Fruit fly (Drosophila melanogaster) whole organism, embryonic: Measurements from ENCODE around the gene Csp.

Experiments used
- Adf1 ChIP-seq: fragments of 200-800 bp; sonication (Bioruptor generic); IDR thresholded peaks from 2 replicates; pipeline ENCODE4 v1.3.6; 2022; ENCODE audit warnings: missing biosample characterization, missing genetic modification characterization
- Atf3 ChIP-seq: fragments of 200-800 bp; sonication (Bioruptor generic); optimal IDR thresholded peaks from 3 replicates; lab custom pipeline; 2016; ENCODE audit warnings: missing biosample characterization, missing genetic modification characterization
- Atf6 ChIP-seq: fragments of 200-800 bp; sonication (Bioruptor generic); IDR thresholded peaks from 2 replicates; pipeline ENCODE4 v1.3.6; 2022; ENCODE audit warnings: missing biosample characterization, missing genetic modification characterization
- CG1024 ChIP-seq: fragments of 200-800 bp; sonication (Bioruptor generic); IDR thresholded peaks from 2 replicates; pipeline ENCODE4 v1.3.6; 2022; ENCODE audit warnings: missing biosample characterization, missing genetic modification characterization
- CG11247 ChIP-seq: fragments of 200-800 bp; sonication (Bioruptor generic); IDR thresholded peaks from 2 replicates; pipeline ENCODE4 v1.3.6; 2022; ENCODE audit warnings: missing biosample characterization, missing genetic modification characterization
- CG11696 ChIP-seq: fragments of 200-800 bp; sonication (Bioruptor generic); IDR thresholded peaks from 2 replicates; pipeline ENCODE4 v1.3.6; 2022; ENCODE audit warnings: missing biosample characterization, missing genetic modification characterization
- CG12104 ChIP-seq: fragments of 200-800 bp; sonication (Bioruptor generic); optimal IDR thresholded peaks from 3 replicates; lab custom pipeline; 2016; ENCODE audit warnings: missing biosample characterization, missing genetic modification characterization
- CG12659 ChIP-seq: fragments of 200-800 bp; sonication (Bioruptor generic); optimal IDR thresholded peaks from 3 replicates; lab custom pipeline; 2017; ENCODE audit warnings: mild to moderate bottlenecking, missing biosample characterization, missing genetic modification reagents, missing genetic modification characterization
- CG1603 ChIP-seq: fragments of 200-800 bp; sonication (Bioruptor generic); optimal IDR thresholded peaks from 2 replicates; lab custom pipeline; 2019; ENCODE audit warnings: missing biosample characterization, mild to moderate bottlenecking, missing genetic modification characterization, moderate library complexity
- CG17328 ChIP-seq: fragments of 200-800 bp; sonication (Bioruptor generic); IDR thresholded peaks from 2 replicates; pipeline ENCODE4 v1.3.6; 2022; ENCODE audit warnings: missing biosample characterization, missing genetic modification characterization
- CG3726 ChIP-seq: fragments of 200-800 bp; sonication (Bioruptor generic); IDR thresholded peaks from 3 replicates; pipeline ENCODE4, ENCODE4 v1.3.6; 2022; ENCODE audit warnings: missing biosample characterization, missing genetic modification characterization
- CG6272 ChIP-seq: fragments of 200-800 bp; sonication (Bioruptor generic); IDR thresholded peaks from 2 replicates; pipeline ENCODE4 v1.3.6; 2022; ENCODE audit warnings: missing biosample characterization, missing genetic modification characterization
- CG6689 ChIP-seq: fragments of 200-800 bp; sonication (Bioruptor generic); IDR thresholded peaks from 2 replicates; pipeline ENCODE4 v1.3.6; 2022; ENCODE audit warnings: missing biosample characterization, missing genetic modification characterization
- CG6813 ChIP-seq: fragments of 200-800 bp; sonication (Bioruptor generic); optimal IDR thresholded peaks from 2 replicates; lab custom pipeline; 2017; ENCODE audit warnings: missing biosample characterization, missing genetic modification characterization, mild to moderate bottlenecking, moderate library complexity, missing genetic modification reagents
- CG7786 ChIP-seq: fragments of 200-800 bp; sonication (Bioruptor generic); optimal IDR thresholded peaks from 2 replicates; lab custom pipeline; 2016; ENCODE audit warnings: missing biosample characterization, missing genetic modification characterization
- CG8290 ChIP-seq, 3 experiments: fragments of 200-800 bp; sonication (Bioruptor generic); optimal IDR thresholded peaks; 2 replicates each; lab custom pipeline; 2016 to 2019; ENCODE audit warnings: missing biosample characterization in 3 of 3, missing genetic modification characterization in 3 of 3, mild to moderate bottlenecking in 2 of 3, moderate library complexity in 1 of 3
- CG9215 ChIP-seq: fragments of 200-800 bp; sonication (Bioruptor generic); IDR thresholded peaks from 2 replicates; pipeline ENCODE4 v1.3.6; 2022; ENCODE audit warnings: missing biosample characterization, missing genetic modification characterization
- CG9797 ChIP-seq: fragments of 200-800 bp; sonication (Bioruptor generic); optimal IDR thresholded peaks from 3 replicates; lab custom pipeline; 2018; ENCODE audit warnings: missing biosample characterization, mild to moderate bottlenecking, missing genetic modification characterization
- Dip2 ChIP-seq: fragments of 200-800 bp; sonication (Bioruptor generic); IDR thresholded peaks from 2 replicates; pipeline ENCODE4 v1.3.6; 2022; ENCODE audit warnings: missing biosample characterization, missing genetic modification characterization
- Doc2 ChIP-seq: fragments of 200-800 bp; sonication (Bioruptor generic); IDR thresholded peaks from 2 replicates; pipeline ENCODE4 v1.3.6; 2022; ENCODE audit warnings: missing biosample characterization, missing genetic modification characterization
- Dp ChIP-seq: fragments of 200-800 bp; sonication (Bioruptor generic); optimal IDR thresholded peaks from 2 replicates; lab custom pipeline; 2018; ENCODE audit warnings: missing biosample characterization, mild to moderate bottlenecking, missing genetic modification characterization, moderate library complexity
- ERR ChIP-seq: fragments of 200-800 bp; sonication (Bioruptor generic); optimal IDR thresholded peaks from 2 replicates; lab custom pipeline; 2016; ENCODE audit warnings: missing biosample characterization, missing genetic modification characterization
- HLH3B ChIP-seq: fragments of 200-800 bp; sonication (Bioruptor generic); IDR thresholded peaks from 2 replicates; pipeline ENCODE4 v1.3.6; 2022; ENCODE audit warnings: missing biosample characterization, missing genetic modification characterization
- HLHmδ ChIP-seq: fragments of 200-800 bp; sonication (Bioruptor generic); optimal IDR thresholded peaks from 2 replicates; lab custom pipeline; 2018; ENCODE audit warnings: missing biosample characterization, mild to moderate bottlenecking, missing genetic modification characterization, moderate library complexity
- Lhr ChIP-seq: fragments of 200-800 bp; sonication (Bioruptor generic); optimal IDR thresholded peaks from 3 replicates; lab custom pipeline; 2017; ENCODE audit warnings: mild to moderate bottlenecking, missing biosample characterization, missing genetic modification reagents, missing genetic modification characterization
- Lim3 ChIP-seq: fragments of 200-800 bp; sonication (Bioruptor generic); IDR thresholded peaks from 2 replicates; pipeline ENCODE4 v1.3.6; 2022; ENCODE audit warnings: missing biosample characterization, missing genetic modification characterization
- Meics ChIP-seq: fragments of 200-800 bp; sonication (Bioruptor generic); optimal IDR thresholded peaks from 2 replicates; lab custom pipeline; 2017; ENCODE audit warnings: missing biosample characterization, mild to moderate bottlenecking, missing genetic modification characterization
- Nf-YB ChIP-seq: fragments of 200-800 bp; sonication (Bioruptor generic); optimal IDR thresholded peaks from 3 replicates; lab custom pipeline; 2019; ENCODE audit warnings: missing biosample characterization, mild to moderate bottlenecking, missing genetic modification characterization, moderate library complexity
- NfI ChIP-seq: fragments of 200-800 bp; sonication (Bioruptor generic); optimal IDR thresholded peaks from 3 replicates; lab custom pipeline; 2018; ENCODE audit warnings: missing biosample characterization, mild to moderate bottlenecking, missing genetic modification characterization, moderate library complexity
- Oli ChIP-seq: fragments of 200-800 bp; sonication (Bioruptor generic); optimal IDR thresholded peaks from 2 replicates; lab custom pipeline; 2018; ENCODE audit warnings: missing biosample characterization, mild to moderate bottlenecking, missing genetic modification characterization, moderate library complexity
- Six4 ChIP-seq: fragments of 200-800 bp; sonication (Bioruptor generic); optimal IDR thresholded peaks from 2 replicates; lab custom pipeline; 2016; ENCODE audit warnings: missing biosample characterization, missing genetic modification characterization
- Sox100B ChIP-seq: fragments of 200-800 bp; sonication (Bioruptor generic); optimal IDR thresholded peaks from 3 replicates; lab custom pipeline; 2018; ENCODE audit warnings: missing biosample characterization, mild to moderate bottlenecking, missing genetic modification characterization
- Sry-δ ChIP-seq: fragments of 200-800 bp; sonication (Bioruptor generic); optimal IDR thresholded peaks from 2 replicates; lab custom pipeline; 2016; ENCODE audit warnings: missing biosample characterization, missing genetic modification characterization
- Stat92E ChIP-seq, 3 experiments: fragments of >200 bp in 2 of 3; fragments of 200-800 bp in 1 of 3; sonication (Bioruptor generic) in 1 of 3; optimal IDR thresholded peaks; 2 replicates each; lab custom pipeline; 2017 to 2019; ENCODE audit warnings: missing biosample characterization in 3 of 3, missing genetic modification characterization in 3 of 3, mild to moderate bottlenecking in 1 of 3, moderate library complexity in 1 of 3
- Xrp1 ChIP-seq: fragments of 200-800 bp; sonication (Bioruptor generic); IDR thresholded peaks from 2 replicates; pipeline ENCODE4 v1.3.6; 2022; ENCODE audit warnings: missing biosample characterization, missing genetic modification characterization
- bsh ChIP-seq, 2 experiments: fragments of 200-800 bp; sonication (Bioruptor generic); optimal IDR thresholded peaks; 2 replicates each; lab custom pipeline; 2017 to 2018; ENCODE audit warnings: mild to moderate bottlenecking in 2 of 2, missing biosample characterization in 2 of 2, missing genetic modification characterization in 2 of 2, moderate library complexity in 1 of 2
- chif ChIP-seq, 2 experiments: fragments of 200-800 bp; sonication (Bioruptor generic); optimal IDR thresholded peaks; 3 replicates each; lab custom pipeline; 2016; ENCODE audit warnings: missing biosample characterization in 2 of 2, missing genetic modification characterization in 2 of 2
- cwo ChIP-seq: fragments of 200-800 bp; sonication (Bioruptor generic); optimal IDR thresholded peaks from 3 replicates; lab custom pipeline; 2017; ENCODE audit warnings: missing biosample characterization, missing genetic modification characterization, mild to moderate bottlenecking, moderate library complexity, missing genetic modification reagents
- dan ChIP-seq: fragments of 200-800 bp; sonication (Bioruptor generic); IDR thresholded peaks from 2 replicates; pipeline ENCODE4 v1.3.6; 2022; ENCODE audit warnings: missing biosample characterization, missing genetic modification characterization
- dysf ChIP-seq: fragments of 200-800 bp; sonication (Bioruptor generic); IDR thresholded peaks from 3 replicates; pipeline ENCODE4 v1.3.6; 2022; ENCODE audit warnings: missing biosample characterization, missing genetic modification characterization
- exex ChIP-seq: fragments of 200-800 bp; sonication (Bioruptor generic); optimal IDR thresholded peaks from 4 replicates; lab custom pipeline; 2018; ENCODE audit warnings: missing biosample characterization, mild to moderate bottlenecking, missing genetic modification characterization, moderate library complexity
- ken ChIP-seq: fragments of 200-800 bp; sonication (Bioruptor generic); IDR thresholded peaks from 3 replicates; pipeline ENCODE4 v1.3.6; 2022; ENCODE audit warnings: missing biosample characterization, missing genetic modification characterization
- pan ChIP-seq, 4 experiments: fragments of >200 bp in 3 of 4; fragments of 200-800 bp in 1 of 4; sonication (Bioruptor generic) in 1 of 4; optimal IDR thresholded peaks in 3 of 4; IDR thresholded peaks in 1 of 4; 2 replicates each; pipeline versions ENCODE4 v1.3.6 to Lab custom; 2017 to 2022; ENCODE audit warnings: missing biosample characterization in 2 of 4, missing genetic modification characterization in 2 of 4, mixed read lengths in 1 of 4
- pb ChIP-seq: fragments of 200-800 bp; sonication (Bioruptor generic); optimal IDR thresholded peaks from 3 replicates; lab custom pipeline; 2016; ENCODE audit warnings: missing biosample characterization, missing genetic modification characterization
- pnt ChIP-seq: fragments of 200-800 bp; sonication (Bioruptor generic); optimal IDR thresholded peaks from 3 replicates; lab custom pipeline; 2016; ENCODE audit warnings: missing biosample characterization, missing genetic modification characterization
- psq ChIP-seq: fragments of 200-800 bp; sonication (Bioruptor generic); optimal IDR thresholded peaks from 2 replicates; lab custom pipeline; 2017; ENCODE audit warnings: missing biosample characterization, missing genetic modification characterization
- schlank ChIP-seq: fragments of 200-800 bp; sonication (Bioruptor generic); optimal IDR thresholded peaks from 2 replicates; lab custom pipeline; 2018; ENCODE audit warnings: missing biosample characterization, mild to moderate bottlenecking, missing genetic modification characterization
- slbo ChIP-seq: fragments of 200-800 bp; sonication (Bioruptor generic); IDR thresholded peaks from 2 replicates; pipeline ENCODE4 v1.3.6; 2022; ENCODE audit warnings: missing biosample characterization, missing genetic modification characterization
- zfh1 ChIP-seq: fragments of 200-800 bp; sonication (Bioruptor generic); IDR thresholded peaks from 3 replicates; pipeline ENCODE4 v1.3.6; 2022; ENCODE audit warnings: missing biosample characterization, missing genetic modification characterization
- zfh2 ChIP-seq: fragments of 200-800 bp; sonication (Bioruptor generic); optimal IDR thresholded peaks from 2 replicates; lab custom pipeline; 2016; ENCODE audit warnings: missing biosample characterization, missing genetic modification characterization

The Csp gene

dm6 chr3L:22262797-22263423 lies 4.3 kb upstream of the Csp start, which contains the start of the genes Rich and Ddx1 (continued):
- TF ChIP-seq Sry-δ (GFP tag; lab: Kevin White, UChicago) (peak; percentile 22), CG6813 (no peak), HLH3B (GFP tag; lab: Robert Waterston, UW) (no peak), Meics (GFP tag; lab: Kevin White, UChicago) (peak; percentile 55), Dip2 (GFP tag; lab: Robert Waterston, UW) (no peak), CG6689 (no peak), CG3726 (GFP tag; lab: Robert Waterston, UW) (no peak), dan (GFP tag; lab: Robert Waterston, UW) (no peak), Xrp1 (GFP tag; lab: Robert Waterston, UW) (peak; percentile 38; the same call in 1 of the 2 replicates), cwo (peak; percentile 15), chif (GFP tag; optimal IDR thresholded peaks at IDR 0.05; lab: Kevin White, UChicago) (peak in 1 of 2 experiments; percentile 36), Lim3 (GFP tag; lab: Robert Waterston, UW) (no peak), CG12104 (peak; percentile 44), exex (tag; lab: Kevin White, UChicago) (no peak), Sox100B (GFP tag; lab: Kevin White, UChicago) (no peak), Nf-YB (GFP tag; lab: Kevin White, UChicago) (peak; percentile 35), Six4 (GFP tag; lab: Kevin White, UChicago) (no peak), bsh (GFP tag; optimal IDR thresholded peaks at IDR 0.05; lab: Kevin White, UChicago) (peak in 1 of 2 experiments; percentile 39), CG9797 (GFP tag; lab: Kevin White, UChicago) (peak; percentile 27), Dp (GFP tag; lab: Kevin White, UChicago) (peak; percentile 18), pan (optimal IDR thresholded peaks at IDR 0.05; lab: Kevin White, UChicago) (no peak), pan (GFP tag; optimal IDR thresholded peaks at IDR 0.05 in 1 of 2, IDR thresholded peaks at IDR 0.05 in 1 of 2) (peak in 1 of 2 experiments; percentile 9), Lhr (GFP tag; lab: Kevin White, UChicago) (peak; percentile 56), HLHmδ (GFP tag; lab: Kevin White, UChicago) (no peak), pnt (GFP tag; lab: Kevin White, UChicago) (no peak), CG11247 (GFP tag; lab: Robert Waterston, UW) (0 out of 2 replicates have a peak, but pooled peaks have one; percentile 40), CG12659 (GFP tag; lab: Kevin White, UChicago) (peak; percentile 77), psq (no peak), Doc2 (GFP tag; lab: Robert Waterston, UW) (no peak), CG8290 (GFP tag; optimal IDR thresholded peaks at IDR 0.05; lab: Kevin White, UChicago) (peak; percentile 51), CG8290 (tag; optimal IDR thresholded peaks at IDR 0.05; lab: Kevin White, UChicago) (peak; percentile 58 to 70), slbo (GFP tag; lab: Robert Waterston, UW) (peak; percentile 64), dysf (GFP tag; lab: Robert Waterston, UW) (0 out of 3 replicates have a peak, but pooled peaks have one; percentile 35), CG1024 (GFP tag; lab: Robert Waterston, UW) (no peak)

dm6 chr3L:22266535-22266934 lies 647 bp upstream of the Csp start, which contains the start of gene CG11523:
TSS of gene CG11523 (minus strand) at chr3L:22266679.
- no peak for TF ChIP-seq schlank (tag; lab: Kevin White, UChicago)
- no peak for TF ChIP-seq pb
- TF ChIP-seq CG17328 = no peak
- no peak for TF ChIP-seq Stat92E (GFP tag; optimal IDR thresholded peaks at IDR 0.05; lab: Kevin White, UChicago)
- TF ChIP-seq Atf3 (GFP tag; lab: Kevin White, UChicago) = no peak
- TF ChIP-seq CG9215 (GFP tag; lab: Robert Waterston, UW) = no peak
- TF ChIP-seq Atf6 (GFP tag; lab: Robert Waterston, UW) = 0 out of 2 replicates have a peak, but pooled peaks have one; percentile 11
- no peak for TF ChIP-seq NfI
- no peak for TF ChIP-seq Oli (tag; lab: Kevin White, UChicago)
- TF ChIP-seq ERR (GFP tag; lab: Kevin White, UChicago) = no peak
- TF ChIP-seq CG6272 (GFP tag; lab: Robert Waterston, UW) = no peak
- no peak for TF ChIP-seq CG11696
- peak; percentile 74 for TF ChIP-seq CG1603 (tag; lab: Kevin White, UChicago)
- no peak for TF ChIP-seq ken (GFP tag; lab: Robert Waterston, UW)
- no peak for TF ChIP-seq zfh1
- TF ChIP-seq zfh2 (GFP tag; lab: Kevin White, UChicago) = peak; percentile 26
- peak; percentile 11 for TF ChIP-seq CG7786 (GFP tag; lab: Kevin White, UChicago)
- no peak for TF ChIP-seq Adf1
